Worm (Caenorhabditis elegans) whole organism, L3 larva: ENCODE measurements around the gene C49F5.13.

Experiments
- ZK546.5 ChIP-seq: sonication (generic microtip); optimal IDR thresholded peaks from 2 replicates; lab custom pipeline; 2017; ENCODE audit warnings: missing biosample characterization, missing genetic modification characterization
- aly-2 ChIP-seq: fragments of 150-350 bp; optimal IDR thresholded peaks from 2 replicates; lab custom pipeline; 2014; ENCODE audit warnings: missing biosample characterization, missing genetic modification characterization
- ceh-9 ChIP-seq: sonication (generic microtip); optimal IDR thresholded peaks from 2 replicates; lab custom pipeline; 2018; ENCODE audit warnings: missing biosample characterization, missing genetic modification characterization
- daf-12 ChIP-seq: fragments of 150-350 bp; optimal IDR thresholded peaks from 2 replicates; lab custom pipeline; 2014; ENCODE audit warnings: missing biosample characterization, missing genetic modification reagents, missing genetic modification characterization
- egl-5 ChIP-seq: fragments of 150-350 bp; optimal IDR thresholded peaks from 2 replicates; lab custom pipeline; 2017; ENCODE audit warnings: missing biosample characterization, missing genetic modification reagents, missing genetic modification characterization, inconsistent platforms
- elt-2 ChIP-seq: sonication (generic microtip); optimal IDR thresholded peaks from 2 replicates; lab custom pipeline; 2016; ENCODE audit warnings: missing genetic modification reagents, mild to moderate bottlenecking, missing genetic modification characterization, missing compliant biosample characterization
- elt-3 ChIP-seq, 3 experiments: fragments of 150-350 bp in 1 of 3; sonication (generic microtip) in 2 of 3; optimal IDR thresholded peaks; 2 replicates in 2 of 3; 4 replicates in 1 of 3; lab custom pipeline; 2014 to 2017; ENCODE audit warnings: missing biosample characterization in 3 of 3, missing genetic modification characterization in 3 of 3
- fkh-10 ChIP-seq: sonication (generic microtip); optimal IDR thresholded peaks from 2 replicates; lab custom pipeline; 2017; ENCODE audit warnings: missing biosample characterization, missing genetic modification reagents, missing genetic modification characterization
- fos-1 ChIP-seq: fragments of 150-350 bp; optimal IDR thresholded peaks from 2 replicates; lab custom pipeline; 2014; ENCODE audit warnings: missing biosample characterization, missing genetic modification characterization
- jun-1 ChIP-seq: fragments of 150-350 bp; optimal IDR thresholded peaks from 2 replicates; lab custom pipeline; 2014; ENCODE audit warnings: missing biosample characterization, missing genetic modification reagents, missing genetic modification characterization
- lin-15B ChIP-seq: fragments of 150-350 bp; optimal IDR thresholded peaks from 2 replicates; lab custom pipeline; 2014; ENCODE audit warnings: missing biosample characterization, missing genetic modification characterization
- lin-39 ChIP-seq: fragments of 150-350 bp; optimal IDR thresholded peaks from 2 replicates; lab custom pipeline; 2018; ENCODE audit warnings: missing biosample characterization, missing genetic modification reagents, missing genetic modification characterization
- lsy-12 ChIP-seq: sonication (generic microtip); optimal IDR thresholded peaks from 2 replicates; lab custom pipeline; 2016; ENCODE audit warnings: mild to moderate bottlenecking, missing genetic modification characterization, missing compliant biosample characterization
- nfya-1 ChIP-seq: sonication (generic microtip); optimal IDR thresholded peaks from 2 replicates; lab custom pipeline; 2017; ENCODE audit warnings: missing genetic modification characterization, mild to moderate bottlenecking, missing compliant biosample characterization, antibody characterized with exemption, moderate library complexity; ENCODE audit not compliant: insufficient read depth
- nhr-11 ChIP-seq: fragments of 150-350 bp; optimal IDR thresholded peaks from 2 replicates; lab custom pipeline; 2014; ENCODE audit warnings: missing biosample characterization, missing genetic modification characterization
- nhr-12 ChIP-seq: fragments of 150-350 bp; optimal IDR thresholded peaks from 2 replicates; lab custom pipeline; 2014; ENCODE audit warnings: missing biosample characterization, missing genetic modification characterization
- nhr-23 ChIP-seq: fragments of 150-350 bp; optimal IDR thresholded peaks from 2 replicates; lab custom pipeline; 2014; ENCODE audit warnings: missing biosample characterization, missing genetic modification reagents, missing genetic modification characterization
- nhr-25 ChIP-seq: sonication (generic microtip); optimal IDR thresholded peaks from 2 replicates; lab custom pipeline; 2017; ENCODE audit warnings: missing biosample characterization, missing genetic modification characterization
- nhr-67 ChIP-seq: fragments of 150-350 bp; optimal IDR thresholded peaks from 2 replicates; lab custom pipeline; 2014; ENCODE audit warnings: missing biosample characterization, missing genetic modification characterization
- nhr-77 ChIP-seq: fragments of 150-350 bp; optimal IDR thresholded peaks from 2 replicates; lab custom pipeline; 2014; ENCODE audit warnings: missing biosample characterization, missing genetic modification characterization
- pha-4 ChIP-seq: fragments of 150-350 bp; optimal IDR thresholded peaks from 2 replicates; lab custom pipeline; 2014; ENCODE audit warnings: missing biosample characterization, missing genetic modification reagents, missing genetic modification characterization
- pqm-1 ChIP-seq: fragments of 150-350 bp; optimal IDR thresholded peaks from 2 replicates; lab custom pipeline; 2017; ENCODE audit warnings: missing biosample characterization, missing genetic modification characterization, inconsistent platforms
- snpc-4 ChIP-seq: fragments of 150-350 bp; optimal IDR thresholded peaks from 2 replicates; lab custom pipeline; 2014; ENCODE audit warnings: missing biosample characterization, missing genetic modification characterization
- unc-39 ChIP-seq: sonication (generic microtip); optimal IDR thresholded peaks from 4 replicates; lab custom pipeline; 2017; ENCODE audit warnings: missing biosample characterization, missing genetic modification characterization
- unc-62 ChIP-seq: fragments of 150-350 bp; sonication (generic microtip); optimal IDR thresholded peaks from 4 replicates; lab custom pipeline; 2014; ENCODE audit warnings: missing biosample characterization, missing genetic modification reagents, missing genetic modification characterization
- zag-1 ChIP-seq: fragments of 150-350 bp; optimal IDR thresholded peaks from 2 replicates; lab custom pipeline; 2014; ENCODE audit warnings: missing biosample characterization, missing genetic modification characterization
- ztf-11 ChIP-seq: fragments of 150-350 bp; optimal IDR thresholded peaks from 2 replicates; lab custom pipeline; 2014; ENCODE audit warnings: missing biosample characterization, missing genetic modification characterization
- ztf-4 ChIP-seq: fragments of 150-350 bp; optimal IDR thresholded peaks from 2 replicates; lab custom pipeline; 2014; ENCODE audit warnings: missing biosample characterization, missing genetic modification characterization

Gene C49F5.13

ce11 chrX:11992246-11992645 is 31.0 kb downstream of the C49F5.13 start:
- TF ChIP-seq elt-3 (tag; optimal IDR thresholded peaks at IDR 0.05; lab: Kevin White, UChicago): no peak
- no peak for TF ChIP-seq nhr-67
- no peak for TF ChIP-seq aly-2 (tag; lab: Kevin White, UChicago)
- no peak for TF ChIP-seq nhr-11 (tag; lab: Kevin White, UChicago)
- TF ChIP-seq fkh-10: no peak
- no peak for TF ChIP-seq nhr-23 (tag; lab: Kevin White, UChicago)
- no peak for TF ChIP-seq nhr-12 (tag; lab: Kevin White, UChicago)
- TF ChIP-seq nhr-25 (tag; lab: Kevin White, UChicago): no peak
- TF ChIP-seq ZK546.5 (tag; lab: Kevin White, UChicago): no peak
- no peak for TF ChIP-seq snpc-4 (tag; lab: Kevin White, UChicago)
- no peak for TF ChIP-seq zag-1 (tag; lab: Kevin White, UChicago)
- no peak for TF ChIP-seq lin-39 (tag; lab: Kevin White, UChicago)

- TF ChIP-seq nfya-1 (tag; lab: Kevin White, UChicago) (peak; percentile 47), ztf-11 (no peak)
These were observed 31.6 kb downstream of the C49F5.13 start for ce11 chrX:11992778-11993177.

DNA sequence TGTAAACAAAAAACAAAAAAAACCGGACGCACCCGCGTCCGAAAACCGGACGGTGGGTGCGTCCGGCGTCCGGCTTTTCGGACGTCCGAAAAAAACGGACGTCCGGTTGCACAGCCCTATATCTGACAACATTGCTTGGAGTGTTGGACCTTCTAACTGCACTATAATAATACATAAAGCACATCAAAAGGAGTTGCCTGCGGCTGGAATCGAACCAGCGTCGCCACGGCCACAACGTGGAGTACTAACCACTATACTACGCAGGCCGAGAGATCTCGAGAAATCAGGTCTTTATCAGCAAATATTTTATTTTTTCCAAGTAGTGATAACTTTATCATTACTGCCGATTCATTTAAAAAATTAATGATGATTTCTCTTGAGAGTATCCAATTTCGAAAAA is 32.1 kb downstream of the C49F5.13 start:
- TF ChIP-seq elt-2 (tag; lab: Kevin White, UChicago) (peak; percentile 12), pha-4 (no peak), daf-12 (no peak)

- TF ChIP-seq nhr-77 (tag; lab: Kevin White, UChicago) (no peak), ZK546.5 (tag; lab: Kevin White, UChicago) (no peak), nhr-11 (tag; lab: Kevin White, UChicago) (no peak), ztf-4 (tag; lab: Kevin White, UChicago) (no peak), nfya-1 (tag; lab: Kevin White, UChicago) (no peak), ceh-9 (no peak), aly-2 (tag; lab: Kevin White, UChicago) (no peak), egl-5 (no peak), zag-1 (tag; lab: Kevin White, UChicago) (no peak), snpc-4 (tag; lab: Kevin White, UChicago) (no peak), unc-62 (no peak), fos-1 (tag; lab: Kevin White, UChicago) (no peak), jun-1 (tag; lab: Kevin White, UChicago) (no peak), nhr-25 (tag; lab: Kevin White, UChicago) (no peak), lsy-12 (tag; lab: Kevin White, UChicago) (no peak), elt-2 (tag; lab: Kevin White, UChicago) (no peak), unc-39 (tag; lab: Kevin White, UChicago) (no peak)
These were observed 33.3 kb downstream of the C49F5.13 start, which contains the start of gene C49F5.7 for ce11 chrX:11994484-11994883. Gene C49F5.7, plus strand, starts transcription at chrX:11994784.

DNA sequence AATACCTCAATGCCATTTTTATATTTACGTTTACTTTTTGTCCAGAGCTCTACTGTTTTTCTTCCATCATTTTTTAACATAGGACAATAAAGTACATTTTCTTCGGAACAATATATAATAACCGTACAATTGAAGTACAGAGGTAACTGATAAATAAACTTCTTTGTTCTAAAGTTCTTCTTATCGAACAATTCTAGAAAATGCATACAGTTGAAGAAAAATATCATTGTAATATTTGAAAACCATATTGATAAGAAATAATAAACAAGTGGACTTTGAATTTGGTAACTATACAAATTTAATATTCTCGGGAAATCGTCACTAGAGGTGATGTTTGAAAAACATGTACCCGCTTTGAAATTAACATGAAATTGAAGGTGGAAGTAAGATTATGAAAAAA is 35.4 kb downstream of the C49F5.13 start:
- TF ChIP-seq pqm-1 (tag; lab: Kevin White, UChicago): peak; percentile 66
- TF ChIP-seq nhr-77 (tag; lab: Kevin White, UChicago): no peak
- peak; percentile 42 for TF ChIP-seq pha-4
- peak; percentile 32 for TF ChIP-seq elt-2 (tag; lab: Kevin White, UChicago)

- TF ChIP-seq elt-2 (tag; lab: Kevin White, UChicago) (peak; percentile 45), lin-15B (tag; lab: Kevin White, UChicago) (no peak), pqm-1 (tag; lab: Kevin White, UChicago) (peak; percentile 36)
These were observed 38.4 kb downstream of the C49F5.13 start for ce11 chrX:11999573-11999972.

- TF ChIP-seq egl-5 (no peak), nhr-77 (tag; lab: Kevin White, UChicago) (no peak), pha-4 (no peak), pqm-1 (tag; lab: Kevin White, UChicago) (peak; percentile 2), elt-2 (tag; lab: Kevin White, UChicago) (peak; percentile 67)
These were observed 40.4 kb downstream of the C49F5.13 start for ce11 chrX:12001600-12001999.
